Worm (Caenorhabditis elegans): ENCODE data around the gene end-3.

end-3 gene

ce11 chrV:14011427-14011826 is 3.1 kb upstream of the end-3 start:
- no peak for TF ChIP-seq unc-130 (GFP tag; optimal IDR thresholded peaks at IDR 0.05)
- no peak for TF ChIP-seq hlh-12 (tag; optimal IDR thresholded peaks at IDR 0.05)
- TF ChIP-seq hmg-1.2 (GFP tag; IDR thresholded peaks at IDR 0.05), result 0 out of 2 replicates have a peak, but pooled peaks have one; percentile 20
- peak; percentile 19; the same call in 1 of the 2 replicates for TF ChIP-seq madf-6 (GFP tag; IDR thresholded peaks at IDR 0.05)
- TF ChIP-seq ccch-3 (GFP tag; optimal IDR thresholded peaks at IDR 0.05), result no peak
- peak; percentile 40; the same call in 1 of the 2 replicates for TF ChIP-seq mcd-1 (GFP tag; IDR thresholded peaks at IDR 0.05)
- TF ChIP-seq lin-26 (GFP tag; IDR thresholded peaks at IDR 0.05), result peak; percentile 45; the same call in 1 of the 2 replicates
- no peak for TF ChIP-seq C17E4.6 (GFP tag; IDR thresholded peaks at IDR 0.05)
- TF ChIP-seq ztf-25 (GFP tag; IDR thresholded peaks at IDR 0.05), result peak; percentile 16; the same call in 1 of the 2 replicates
- no peak for TF ChIP-seq Y95B8A.8 (GFP tag; IDR thresholded peaks at IDR 0.05)
- 0 out of 2 replicates have a peak, but pooled peaks have one; percentile 13 for TF ChIP-seq cebp-2 (GFP tag; IDR thresholded peaks at IDR 0.05)
- TF ChIP-seq ekl-4 (GFP tag; IDR thresholded peaks at IDR 0.05), result no peak
- no peak for TF ChIP-seq snpc-3.4 (tag; optimal IDR thresholded peaks at IDR 0.05)
- no peak for TF ChIP-seq F52B5.7 (tag; optimal IDR thresholded peaks at IDR 0.05)
- TF ChIP-seq zfh-2 (GFP tag; conservative IDR thresholded peaks at IDR 0.05), result peak; percentile 93
- 0 out of 2 replicates have a peak, but pooled peaks have one; percentile 17 for TF ChIP-seq F39B2.1 (GFP tag; IDR thresholded peaks at IDR 0.05)
- TF ChIP-seq egrh-3 (GFP tag; IDR thresholded peaks at IDR 0.05), result peak; percentile 91
- TF ChIP-seq hsf-1 (GFP tag; IDR thresholded peaks at IDR 0.05), result peak; percentile 27; the same call in 1 of the 2 replicates

DNA sequence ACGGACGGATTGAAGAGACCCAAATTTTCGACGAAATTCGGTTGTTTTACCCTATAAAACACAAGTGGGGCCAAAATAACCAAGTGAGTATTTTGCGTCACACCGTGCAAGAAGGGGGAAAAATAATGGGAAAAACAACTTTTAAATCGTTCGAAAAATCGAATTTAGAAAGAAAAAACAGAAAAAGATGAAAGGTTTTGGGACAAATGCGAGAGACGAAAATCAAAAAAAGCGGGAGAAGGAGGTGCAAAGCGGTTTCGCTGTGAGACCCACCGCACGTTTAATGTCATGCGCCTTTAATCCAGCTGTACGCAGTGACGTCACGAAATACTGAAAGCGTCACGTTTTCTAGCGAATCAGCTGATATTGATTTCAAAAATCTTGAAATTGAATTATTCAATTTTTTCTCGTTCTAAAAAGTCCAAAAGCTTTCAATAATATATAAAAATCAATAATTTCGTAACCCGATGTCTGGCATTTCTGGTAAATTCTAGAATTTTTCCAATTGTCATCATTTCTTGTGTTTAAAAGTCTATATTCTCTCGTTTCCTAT is 2.4 kb upstream of the end-3 start, which contains the start of the genes ddx-17 and aip-1:
Gene ddx-17 (minus strand): TSS at position 51 of the 553 bp plus-strand sequence.
Gene aip-1 (plus strand): TSS at position 332 of the 553 bp plus-strand sequence.
- TF ChIP-seq nhr-27 (tag; optimal IDR thresholded peaks at IDR 0.05) (no peak), lsl-1 (GFP tag; optimal IDR thresholded peaks at IDR 0.05) (peak; percentile 72), hlh-12 (tag; optimal IDR thresholded peaks at IDR 0.05) (no peak), T26A5.8 (tag; optimal IDR thresholded peaks at IDR 0.05) (no peak), lin-40 (tag; optimal IDR thresholded peaks at IDR 0.05) (peak; percentile 71), tbx-9 (tag; optimal IDR thresholded peaks at IDR 0.05; ENCODE audit: borderline replicate concordance) (no peak), D2030.7 (GFP tag; IDR thresholded peaks at IDR 0.05) (peak; percentile 40; the same call in 1 of the 2 replicates), somi-1 (GFP tag; optimal IDR thresholded peaks at IDR 0.05) (no peak), nfyb-1 (GFP tag; IDR thresholded peaks at IDR 0.05) (peak; percentile 56), F57A8.1 (GFP tag; optimal IDR thresholded peaks at IDR 0.05) (no peak), B0019.2 (GFP tag; conservative IDR thresholded peaks at IDR 0.05) (no peak), aptf-2 (GFP tag; conservative IDR thresholded peaks at IDR 0.05) (no peak), Y67H2A.10 (GFP tag; conservative IDR thresholded peaks at IDR 0.05) (peak; percentile 72; the same call in 1 of the 2 replicates), unc-130 (GFP tag; optimal IDR thresholded peaks at IDR 0.05) (no peak), let-526 (GFP tag; IDR thresholded peaks at IDR 0.05) (no peak), bed-1 (GFP tag; IDR thresholded peaks at IDR 0.05) (no peak), gei-17 (GFP tag; optimal IDR thresholded peaks at IDR 0.05) (no peak), rcor-1 (GFP tag; IDR thresholded peaks at IDR 0.05) (peak; percentile 74), bed-2 (GFP tag; IDR thresholded peaks at IDR 0.05) (no peak), lag-1 (GFP tag; IDR thresholded peaks at IDR 0.05) (no peak), Y56A3A.18 (GFP tag; IDR thresholded peaks at IDR 0.05) (no peak), repo-1 (tag; optimal IDR thresholded peaks at IDR 0.05) (no peak), Y53G8AR.9 (GFP tag; conservative IDR thresholded peaks at IDR 0.05) (0 out of 2 replicates have a peak, but pooled peaks have one; percentile 45), snpc-1.1 (tag; optimal IDR thresholded peaks at IDR 0.05; ENCODE audit: insufficient read depth) (peak; percentile 16), lin-35 (GFP tag; optimal IDR thresholded peaks at IDR 0.05) (peak in 1 of 3 experiments; percentile 70), madf-3 (GFP tag; IDR thresholded peaks at IDR 0.05) (peak; percentile 76), ztf-6 (GFP tag; IDR thresholded peaks at IDR 0.05) (no peak), B0035.1 (tag; optimal IDR thresholded peaks at IDR 0.05) (no peak), egrh-3 (GFP tag; IDR thresholded peaks at IDR 0.05) (peak; percentile 51), F33H1.4 (GFP tag; IDR thresholded peaks at IDR 0.05) (peak; percentile 94), snpc-3.4 (tag; optimal IDR thresholded peaks at IDR 0.05) (peak; percentile 66), ama-1 (optimal IDR thresholded peaks at IDR 0.05) (no peak), ama-1 (GFP tag; optimal IDR thresholded peaks at IDR 0.05) (no peak)

Measured in whole organism, young adult.